Fruit fly (Drosophila melanogaster) ovary, adult (tissue): Measurements from ENCODE around the gene CG14963.

ENCODE experiments used
- CG17801 ChIP-seq: fragments of 200-800 bp; optimal IDR thresholded peaks from 2 replicates; lab custom pipeline; 2019; ENCODE audit warnings: missing biosample characterization, mild to moderate bottlenecking, missing genetic modification characterization, moderate library complexity; ENCODE audit not compliant: partially characterized antibody

CG14963 gene

DNA sequence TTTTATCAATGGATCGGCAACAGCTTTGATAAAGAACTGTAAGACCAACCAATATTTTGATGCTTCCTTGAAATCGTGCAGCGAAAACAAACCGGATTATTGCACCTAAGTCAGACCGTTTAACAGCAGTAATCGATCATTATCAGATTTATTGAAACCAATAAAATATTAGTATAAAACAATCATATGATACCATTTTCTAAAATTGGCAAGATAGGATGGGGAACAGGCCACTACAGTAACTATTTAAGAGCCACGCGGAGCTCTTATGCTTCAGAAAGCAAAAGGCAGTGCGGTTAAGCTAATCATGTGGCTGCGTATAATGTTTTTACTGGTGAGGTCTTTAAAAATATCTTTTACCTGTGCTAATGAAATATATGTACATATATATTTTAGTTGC, 14.0 kb upstream of the CG14963 start, which contains the start of gene CG32284:
Gene CG32284 (plus strand): TSS at position 301 of the 400 bp plus-strand sequence.
- TF ChIP-seq CG17801 (GFP tag; lab: Kevin White, UChicago) = no peak

DNA sequence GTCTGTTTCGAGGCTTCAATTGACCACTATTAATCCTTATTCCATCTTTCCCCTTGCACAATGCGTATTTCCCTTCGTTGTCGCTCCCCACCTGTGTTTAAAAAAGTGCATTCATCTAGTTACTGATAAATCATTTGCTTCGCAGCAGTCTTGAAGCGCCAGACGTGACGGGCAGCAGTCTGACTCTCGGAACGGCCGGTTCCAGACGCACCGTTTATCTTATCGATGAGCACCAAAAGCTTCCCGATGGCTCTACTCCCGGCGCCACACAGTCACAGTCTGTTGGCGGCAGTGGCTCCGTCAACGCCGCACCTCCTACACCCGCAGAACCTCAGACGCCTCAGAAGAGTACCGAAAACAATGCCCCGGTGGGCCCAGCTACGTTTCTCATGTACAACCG, 11.8 kb upstream of the CG14963 start, which contains the start of gene CG42494:
Gene CG42494 (plus strand): TSS at position 301 of the 400 bp plus-strand sequence.
- no peak for TF ChIP-seq CG17801 (GFP tag; lab: Kevin White, UChicago)

DNA sequence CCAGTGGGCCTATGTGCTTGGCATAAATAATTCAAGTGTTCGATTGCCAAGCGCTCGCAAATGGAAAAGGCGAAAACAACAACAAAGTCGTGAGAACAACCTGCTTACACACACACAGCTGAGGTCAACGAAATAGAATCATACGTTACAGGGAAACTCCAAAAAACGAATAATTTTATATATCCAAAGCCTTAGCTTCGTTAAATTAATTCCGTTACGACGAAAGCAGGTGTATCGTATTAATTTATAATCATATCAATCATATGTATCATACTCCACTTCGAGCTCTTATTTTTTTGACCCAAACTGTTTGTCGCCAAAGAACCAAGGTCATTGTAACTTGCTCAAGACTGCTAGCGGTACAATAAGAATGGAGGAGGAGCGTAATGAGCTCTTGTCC, 7.1 kb upstream of the CG14963 start:
- TF ChIP-seq CG17801 (GFP tag; lab: Kevin White, UChicago) = peak; percentile 92

DNA sequence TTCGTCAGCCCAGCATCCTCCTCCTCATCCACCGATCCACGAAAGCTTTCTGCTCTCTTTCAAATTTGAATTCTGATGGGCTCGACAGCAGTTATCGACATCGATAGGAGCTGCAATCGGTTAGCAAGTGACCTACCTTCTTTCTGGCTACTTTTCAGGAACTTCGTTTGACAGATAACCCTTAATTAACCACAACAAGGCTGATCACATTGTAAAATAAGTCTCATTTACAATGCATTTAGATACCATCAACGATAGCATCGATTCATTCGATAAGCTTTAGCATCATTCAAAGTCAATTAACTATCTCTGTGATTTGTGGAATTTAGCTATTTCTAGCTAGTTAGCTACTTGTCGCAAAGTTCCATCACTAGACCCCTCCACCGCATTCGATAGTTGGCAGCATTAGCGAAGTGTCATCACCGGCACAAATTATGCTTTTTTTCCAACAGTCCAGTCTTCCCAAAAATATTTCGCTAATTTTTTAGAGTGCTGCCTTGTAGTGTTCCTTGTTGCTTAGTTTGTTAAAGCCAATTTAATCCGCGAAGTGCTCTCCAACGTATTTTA, 6.3 kb upstream of the CG14963 start, which contains the start of the genes MnM and Girdin:
Gene MnM (minus strand): TSS at position 51 of the 567 bp plus-strand sequence.
Gene Girdin (plus strand): TSS at position 401 of the 567 bp plus-strand sequence.
- TF ChIP-seq CG17801 (GFP tag; lab: Kevin White, UChicago) = no peak

DNA sequence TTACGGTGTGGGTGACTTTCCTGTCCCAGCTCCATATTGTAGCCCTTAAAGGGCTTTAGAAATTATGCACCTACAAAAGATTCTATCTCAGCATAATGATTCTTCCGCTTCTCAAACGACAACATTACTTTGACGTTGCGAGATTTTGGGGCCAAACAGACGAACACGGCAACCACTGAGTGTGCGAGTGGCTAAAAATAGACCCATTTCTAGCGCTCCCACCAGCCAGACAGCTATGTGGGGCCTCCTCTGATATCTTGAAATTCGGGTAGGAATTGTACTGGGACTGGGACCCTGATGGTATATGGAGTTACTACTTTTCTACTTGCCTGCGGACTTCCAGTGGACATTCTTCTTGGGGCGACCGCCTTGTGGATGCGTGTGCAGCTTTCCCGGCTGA, 5.5 kb upstream of the CG14963 start:
- TF ChIP-seq CG17801 (GFP tag; lab: Kevin White, UChicago) = no peak

DNA sequence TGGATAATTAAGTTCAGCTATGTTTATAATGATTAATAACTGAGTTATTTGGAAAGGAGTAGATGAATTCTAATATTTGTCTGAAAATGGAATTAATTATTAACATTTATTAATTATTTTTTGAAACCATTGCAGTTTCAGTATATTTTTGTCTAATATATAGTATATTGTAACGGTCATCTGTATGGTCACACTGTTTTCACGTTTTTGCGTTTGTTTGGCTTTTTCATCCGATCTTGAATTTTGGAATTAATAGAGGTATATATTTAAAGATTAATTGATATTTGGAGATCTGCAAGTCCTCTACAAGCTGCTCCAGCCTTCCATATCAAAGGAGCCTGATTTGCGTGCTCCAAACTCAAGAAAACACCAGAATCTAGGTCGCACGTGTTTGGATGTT, 3.2 kb downstream of the CG14963 start, which contains the start of the genes CG32278 and CG32281:
Gene CG32278 (plus strand): TSS at position 180 of the 400 bp plus-strand sequence.
Gene CG32281 (plus strand): TSS at position 269 of the 400 bp plus-strand sequence.
- TF ChIP-seq CG17801 (GFP tag; lab: Kevin White, UChicago) = no peak

DNA sequence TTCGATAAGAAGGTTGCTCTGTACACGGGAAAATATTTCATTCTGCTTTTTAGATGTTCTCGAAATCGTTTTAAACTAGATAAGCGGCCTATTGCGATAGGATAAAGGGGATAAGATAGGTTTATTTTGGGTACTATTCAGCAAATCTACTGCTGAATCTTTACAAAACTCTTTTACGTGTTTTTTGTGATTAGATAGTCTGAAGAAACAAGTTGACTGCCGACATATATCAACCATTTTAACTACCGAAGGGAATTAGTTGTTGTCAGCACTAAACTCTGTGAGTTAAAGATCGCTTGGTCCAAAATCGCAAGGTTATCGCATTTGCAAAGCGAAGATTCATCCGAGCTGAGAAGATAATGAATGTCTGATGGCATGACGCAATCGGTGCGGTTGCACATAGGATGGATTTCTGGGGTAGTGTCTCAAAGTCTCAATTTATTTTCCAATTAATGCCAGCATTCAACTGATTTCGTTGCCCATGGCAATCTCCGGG, 6.1 kb downstream of the CG14963 start, which contains the start of gene Asciz:
Gene Asciz (minus strand): TSS at position 51 of the 496 bp plus-strand sequence.
- TF ChIP-seq CG17801 (GFP tag; lab: Kevin White, UChicago) = no peak

DNA sequence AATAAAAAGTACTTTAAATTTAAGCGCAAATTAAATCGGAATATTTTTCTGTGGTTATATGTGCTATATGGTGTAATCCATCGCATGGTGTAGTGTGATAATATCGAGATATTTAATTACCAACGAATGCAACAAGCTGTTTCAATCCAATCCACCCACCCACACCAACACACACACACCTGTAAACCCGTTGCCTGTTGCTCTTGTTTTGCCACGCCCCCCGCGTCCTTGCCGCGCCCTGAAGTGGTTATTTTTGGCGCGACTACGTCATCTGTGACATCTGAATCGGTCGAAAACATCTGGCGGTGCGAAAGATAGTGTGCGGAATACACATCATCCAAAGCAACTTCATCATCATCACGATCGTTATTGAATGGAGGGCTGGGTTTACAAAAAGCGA, 6.9 kb downstream of the CG14963 start:
- TF ChIP-seq CG17801 (GFP tag; lab: Kevin White, UChicago) = no peak

DNA sequence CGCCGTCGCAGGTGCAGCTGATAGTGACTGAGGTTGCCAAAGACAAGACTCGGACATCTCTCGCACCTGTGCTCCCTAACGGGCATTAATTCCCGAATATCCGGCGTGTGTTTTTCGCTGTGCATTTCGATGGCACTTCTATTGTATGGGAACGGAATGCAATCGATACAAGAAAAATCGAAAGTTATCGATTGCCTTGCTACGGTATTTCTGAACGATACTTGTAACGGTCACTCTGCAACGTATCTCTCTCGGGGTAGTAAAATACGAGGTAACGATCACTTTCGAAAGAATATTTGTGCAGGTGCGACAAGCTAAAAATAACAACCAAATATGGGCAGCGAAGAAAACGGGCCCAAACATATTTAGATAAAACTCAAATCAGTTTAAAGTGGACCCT, 7.4 kb downstream of the CG14963 start, which contains the start of gene CG32280:
Gene CG32280 (plus strand): TSS at position 231 of the 400 bp plus-strand sequence.
- TF ChIP-seq CG17801 (GFP tag; lab: Kevin White, UChicago) = peak; percentile 30

DNA sequence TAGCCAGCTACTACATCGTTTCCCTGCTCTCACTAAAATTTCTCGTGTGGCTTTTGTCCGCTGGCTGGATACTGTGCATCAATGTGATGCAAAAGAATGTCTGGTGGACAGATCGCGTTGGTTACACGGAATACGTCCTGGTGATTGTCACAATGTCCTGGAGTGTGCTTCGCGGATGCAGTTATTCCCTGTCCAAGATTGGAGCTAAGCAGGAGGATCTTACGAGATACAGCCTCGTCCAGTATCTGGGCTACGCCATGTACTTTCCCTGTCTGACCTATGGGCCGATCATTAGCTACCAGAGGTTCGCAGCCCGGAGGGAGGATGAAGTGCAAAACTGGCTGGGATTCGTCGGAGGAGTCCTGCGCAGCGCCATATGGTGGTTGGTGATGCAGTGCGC, 9.8 kb downstream of the CG14963 start:
- TF ChIP-seq CG17801 (GFP tag; lab: Kevin White, UChicago) = no peak

DNA sequence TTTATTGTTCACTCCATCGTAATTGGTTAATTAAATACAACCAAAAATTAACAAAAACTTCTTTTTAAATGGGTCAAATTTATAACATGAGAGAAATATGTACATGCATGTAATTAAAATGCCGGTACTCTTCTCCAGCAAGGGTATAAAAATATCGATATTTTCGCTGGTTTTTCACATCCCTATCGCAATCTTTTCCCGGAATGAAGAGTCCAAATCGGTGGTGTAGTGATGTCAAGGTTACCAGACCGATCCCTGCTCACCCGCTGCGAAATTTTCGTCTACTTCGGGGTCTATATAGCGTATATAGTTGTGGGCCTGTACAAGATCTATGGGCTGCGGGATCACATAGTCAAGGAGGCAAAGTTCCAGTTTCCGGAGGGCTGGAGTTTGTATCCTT, 10.4 kb downstream of the CG14963 start, which contains the start of gene rasp:
Gene rasp (plus strand): TSS at position 213 of the 400 bp plus-strand sequence.
- no peak for TF ChIP-seq CG17801 (GFP tag; lab: Kevin White, UChicago)

DNA sequence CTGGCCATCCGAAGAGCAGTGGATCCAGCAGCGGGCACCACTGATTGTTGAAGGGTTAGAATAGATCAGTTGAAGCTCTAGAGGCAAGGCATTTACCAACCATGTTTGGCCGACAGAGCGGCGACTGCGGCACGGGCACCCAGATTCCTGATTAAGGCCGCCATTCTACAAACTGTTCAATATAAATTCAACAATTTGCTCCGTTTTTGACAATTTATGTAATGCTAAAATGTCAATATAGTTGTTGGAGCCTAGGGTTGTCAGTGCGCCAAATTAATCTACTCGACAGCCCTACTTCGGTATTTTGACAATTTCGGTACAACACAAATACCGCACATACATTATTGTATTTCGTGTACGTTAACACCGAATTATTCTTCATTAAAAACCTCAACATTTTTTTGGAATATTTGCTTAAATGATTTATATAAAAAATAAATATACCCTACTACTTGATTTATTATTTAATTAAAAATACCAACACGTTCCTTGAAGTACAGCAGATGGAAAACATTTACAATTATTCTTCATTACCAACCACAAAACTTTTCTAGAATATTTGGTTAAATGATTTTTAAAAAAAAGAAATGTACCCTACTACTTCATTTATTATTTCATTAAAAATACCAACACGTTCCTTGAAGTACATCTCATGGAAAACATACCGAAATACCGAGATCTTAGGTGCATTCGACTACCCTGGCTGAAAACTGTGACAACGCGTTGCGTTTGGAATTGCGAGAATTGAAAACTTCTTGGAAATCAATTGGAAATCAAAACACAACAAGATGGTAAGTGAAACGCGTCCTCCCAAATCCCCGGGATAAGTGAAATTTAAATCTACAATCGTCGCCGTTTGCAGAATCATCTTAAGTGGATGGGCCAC, 12.8 kb downstream of the CG14963 start, which contains the start of the genes ND-30 and CG15812:
Gene ND-30 (minus strand): TSS at position 270 of the 886 bp plus-strand sequence.
Gene CG15812 (plus strand): TSS at position 683 of the 886 bp plus-strand sequence.
- TF ChIP-seq CG17801 (GFP tag; lab: Kevin White, UChicago) = no peak

DNA sequence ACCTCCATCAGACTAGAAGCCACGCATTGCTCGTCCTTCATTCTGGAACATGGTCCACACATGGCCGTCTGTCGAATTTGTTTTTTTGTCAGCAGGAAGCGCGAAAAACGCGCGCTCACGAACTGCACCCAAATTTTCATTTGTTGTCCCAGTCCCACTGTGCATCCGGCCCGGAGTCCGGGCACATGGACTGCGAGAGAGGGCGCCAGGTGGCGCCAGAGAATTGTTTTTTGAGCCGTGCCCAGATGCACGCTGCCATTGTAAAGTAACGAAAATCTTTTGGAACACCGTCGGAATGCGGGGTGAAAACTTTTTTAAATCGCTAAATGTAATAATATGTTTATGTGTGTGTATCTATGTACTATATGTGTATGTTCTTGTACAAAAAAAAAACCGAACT, 14.7 kb downstream of the CG14963 start:
- TF ChIP-seq CG17801 (GFP tag; lab: Kevin White, UChicago) = no peak

DNA sequence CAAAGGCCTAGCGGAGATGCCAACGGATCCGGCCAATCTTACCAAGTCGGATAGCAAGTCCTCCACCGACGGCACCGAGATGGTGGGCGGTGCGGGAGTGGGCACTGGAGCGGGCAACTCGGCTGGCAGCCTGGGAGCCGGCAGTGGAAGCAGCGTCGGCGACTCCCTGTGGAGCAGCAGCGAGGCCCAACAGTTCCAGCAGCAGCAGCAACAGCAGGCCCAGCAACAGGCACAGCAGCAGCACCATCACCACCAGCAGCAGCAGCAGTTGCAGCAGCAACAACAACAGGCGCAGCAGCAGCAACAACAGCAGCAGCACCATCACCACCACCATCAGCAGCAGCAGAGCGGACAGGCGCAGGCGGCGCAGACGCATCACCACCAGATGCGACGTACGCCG, 22.0 kb downstream of the CG14963 start:
- no peak for TF ChIP-seq CG17801 (GFP tag; lab: Kevin White, UChicago)
